Fruit fly (Drosophila melanogaster): ENCODE data around the gene CG33493.

CG33493 gene

DNA sequence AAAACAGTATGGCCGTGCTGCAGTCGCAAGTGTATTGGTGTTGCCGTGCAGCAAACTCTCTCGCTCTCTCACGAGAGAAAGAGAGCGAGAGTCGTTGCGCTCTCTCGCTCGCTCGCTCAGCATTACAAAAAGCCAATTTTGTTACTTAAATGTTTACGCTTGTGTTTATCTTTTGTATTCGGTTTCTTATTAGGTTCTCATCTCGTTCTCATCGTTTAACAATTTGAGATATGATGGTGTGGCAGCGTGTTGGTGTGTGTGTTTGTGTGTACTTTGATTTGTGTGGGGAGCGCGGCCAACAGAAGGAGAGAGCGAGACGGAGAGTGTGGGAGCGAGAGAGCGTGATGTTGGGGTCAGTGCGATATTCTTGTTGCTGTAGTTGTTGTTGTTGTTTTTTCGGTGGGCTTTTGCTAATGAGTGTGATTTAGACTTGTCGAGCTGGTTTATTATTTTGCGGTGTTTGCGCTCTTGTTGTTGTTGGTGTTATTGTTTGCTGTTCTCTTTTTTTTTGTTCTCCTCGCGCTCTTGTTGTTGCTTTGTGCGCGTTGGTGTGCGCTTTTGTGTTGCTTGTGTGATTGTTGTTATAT lies 44.2 kb upstream of the CG33493 start:
- peak; percentile 53 for TF ChIP-seq kah (GFP tag; optimal IDR thresholded peaks at IDR 0.05)
- peak; percentile 88 for TF ChIP-seq CG13894 (tag; optimal IDR thresholded peaks at IDR 0.05)
- peak in 1 of 2 experiments; percentile 55 for TF ChIP-seq insv (GFP tag; optimal IDR thresholded peaks at IDR 0.05)
- no peak for TF ChIP-seq Mrtf (GFP tag; IDR thresholded peaks at IDR 0.05)
- TF ChIP-seq Six4 (GFP tag; optimal IDR thresholded peaks at IDR 0.05), result no peak
- peak; percentile 68 for TF ChIP-seq CG18599 (GFP tag; optimal IDR thresholded peaks at IDR 0.05)
- no peak for TF ChIP-seq pum (GFP tag; optimal IDR thresholded peaks at IDR 0.05)
- TF ChIP-seq CG32532 (GFP tag; IDR thresholded peaks at IDR 0.05), result peak; percentile 26; the same call in 1 of the 2 replicates
- peak; percentile 30 for TF ChIP-seq CG8359 (GFP tag; optimal IDR thresholded peaks at IDR 0.05; ENCODE audit: borderline replicate concordance)
- TF ChIP-seq CG4707 (GFP tag; optimal IDR thresholded peaks at IDR 0.05), result peak; percentile 31
- peak; percentile 57 for TF ChIP-seq gsb-n (tag; optimal IDR thresholded peaks at IDR 0.05)
- TF ChIP-seq Blimp-1 (GFP tag; optimal IDR thresholded peaks at IDR 0.05), result peak; percentile 33
- TF ChIP-seq CG3065 (GFP tag; optimal IDR thresholded peaks at IDR 0.05), result no peak
- TF ChIP-seq HLHmδ (GFP tag; optimal IDR thresholded peaks at IDR 0.05), result peak; percentile 58
- 0 out of 3 replicates have a peak, but pooled peaks have one; percentile 31 for TF ChIP-seq ken (GFP tag; IDR thresholded peaks at IDR 0.05)
- peak; percentile 94 for TF ChIP-seq CG4360 (GFP tag; IDR thresholded peaks at IDR 0.05)
- peak; percentile 57; the same call in 1 of the 3 replicates for TF ChIP-seq CG34224 (GFP tag; IDR thresholded peaks at IDR 0.05; ENCODE audit: partially characterized antibody)
- TF ChIP-seq pfk (GFP tag; optimal IDR thresholded peaks at IDR 0.05), result peak; percentile 31
- no peak for TF ChIP-seq CG9876 (GFP tag; optimal IDR thresholded peaks at IDR 0.05)
- no peak for TF ChIP-seq CG11695 (GFP tag; IDR thresholded peaks at IDR 0.05)
- peak; percentile 81 for TF ChIP-seq z (GFP tag; IDR thresholded peaks at IDR 0.05)
- TF ChIP-seq CG7745 (tag; optimal IDR thresholded peaks at IDR 0.05), result peak; percentile 76
- TF ChIP-seq ci (GFP tag; IDR thresholded peaks at IDR 0.05), result peak; percentile 42; the same call in 1 of the 3 replicates
- TF ChIP-seq zf30C (GFP tag; optimal IDR thresholded peaks at IDR 0.05), result peak; percentile 10
- TF ChIP-seq CG6765 (GFP tag; optimal IDR thresholded peaks at IDR 0.05), result peak; percentile 20
- peak; percentile 49 for TF ChIP-seq Adf1 (GFP tag; IDR thresholded peaks at IDR 0.05)
- peak; percentile 33 for TF ChIP-seq CTCF (GFP tag; optimal IDR thresholded peaks at IDR 0.05)
- TF ChIP-seq CG2116 (GFP tag; optimal IDR thresholded peaks at IDR 0.05), result no peak
- TF ChIP-seq Pdp1 (GFP tag; optimal IDR thresholded peaks at IDR 0.05), result peak in 1 of 2 experiments; percentile 60
- TF ChIP-seq CG3838 (GFP tag; optimal IDR thresholded peaks at IDR 0.05), result peak; percentile 70
- TF ChIP-seq wek (GFP tag; optimal IDR thresholded peaks at IDR 0.05), result peak; percentile 71
- TF ChIP-seq Hr51 (GFP tag; optimal IDR thresholded peaks at IDR 0.05), result peak in 1 of 2 experiments; percentile 51
- peak; percentile 75 for TF ChIP-seq CG12769 (tag; optimal IDR thresholded peaks at IDR 0.05)
- peak; percentile 23 for TF ChIP-seq CG31365 (tag; optimal IDR thresholded peaks at IDR 0.05)
- TF ChIP-seq CG6175 (GFP tag; IDR thresholded peaks at IDR 0.05), result peak; percentile 76; the same call in 1 of the 3 replicates
- TF ChIP-seq ase (GFP tag; IDR thresholded peaks at IDR 0.05), result no peak
- TF ChIP-seq HHEX (GFP tag; optimal IDR thresholded peaks at IDR 0.05), result peak; percentile 61
- peak; percentile 51 for TF ChIP-seq scrt (GFP tag; optimal IDR thresholded peaks at IDR 0.05)
- peak; percentile 14 for TF ChIP-seq CG1603 (tag; optimal IDR thresholded peaks at IDR 0.05)
- no peak for TF ChIP-seq Ravus (GFP tag; IDR thresholded peaks at IDR 0.05)
- no peak for TF ChIP-seq dmrt11E (tag; optimal IDR thresholded peaks at IDR 0.05)
- TF ChIP-seq CG3407 (GFP tag; optimal IDR thresholded peaks at IDR 0.05), result peak; percentile 58
- peak; percentile 1 for TF ChIP-seq CG7271 (tag; optimal IDR thresholded peaks at IDR 0.05)
- TF ChIP-seq CG3163 (GFP tag; optimal IDR thresholded peaks at IDR 0.05), result peak; percentile 23
- peak; percentile 41; the same call in 2 of the 3 replicates for TF ChIP-seq so (GFP tag; IDR thresholded peaks at IDR 0.05)
- TF ChIP-seq rib (GFP tag; IDR thresholded peaks at IDR 0.05), result peak; percentile 76
- peak; percentile 90 for TF ChIP-seq CG34376 (GFP tag; optimal IDR thresholded peaks at IDR 0.05)
- peak; percentile 79 for TF ChIP-seq Aef1 (GFP tag; IDR thresholded peaks at IDR 0.05)
- 0 out of 2 replicates have a peak, but pooled peaks have one; percentile 5 for TF ChIP-seq CG10321 (GFP tag; IDR thresholded peaks at IDR 0.05)

Data from whole organism, embryonic.